Worm (Caenorhabditis elegans): ENCODE results near the gene him-8.

him-8 gene

ce11 chrIV:10612281-10612680 is 50.6 kb downstream of the him-8 start:
- TF ChIP-seq unc-120 (tag; optimal IDR thresholded peaks at IDR 0.05; ENCODE audit: poor library complexity, severe bottlenecking) (no peak), mep-1 (tag; optimal IDR thresholded peaks at IDR 0.05) (no peak), unc-39 (tag; optimal IDR thresholded peaks at IDR 0.05) (no peak), nhr-76 (tag; optimal IDR thresholded peaks at IDR 0.05) (no peak), nhr-2 (tag; optimal IDR thresholded peaks at IDR 0.05) (no peak), unc-62 (GFP tag; optimal IDR thresholded peaks at IDR 0.05) (no peak), lsy-2 (tag; optimal IDR thresholded peaks at IDR 0.05) (no peak), ceh-39 (tag; optimal IDR thresholded peaks at IDR 0.05) (no peak), hlh-1 (tag; optimal IDR thresholded peaks at IDR 0.05) (no peak), ces-1 (GFP tag; optimal IDR thresholded peaks at IDR 0.05) (no peak), sem-2 (GFP tag; optimal IDR thresholded peaks at IDR 0.05) (no peak), lin-32 (GFP tag; optimal IDR thresholded peaks at IDR 0.05) (no peak), ceh-43 (GFP tag; optimal IDR thresholded peaks at IDR 0.05) (no peak), sptf-1 (tag; optimal IDR thresholded peaks at IDR 0.05) (no peak), mls-2 (tag; optimal IDR thresholded peaks at IDR 0.05) (no peak), ztf-11 (tag; optimal IDR thresholded peaks at IDR 0.05) (no peak), zip-8 (tag; optimal IDR thresholded peaks at IDR 0.05) (no peak), nhr-12 (tag; optimal IDR thresholded peaks at IDR 0.05) (no peak)

Data from whole organism, mixed stage, embryonic.